Worm (Caenorhabditis elegans): ENCODE measurements around the gene F49H6.12.

Gene F49H6.12

ce11 chrV:16974919-16975318 lies 46.3 kb downstream of the F49H6.12 start, which contains the start of gene srx-54:
Gene srx-54, plus strand, starts transcription at chrV:16975219.
- TF ChIP-seq W03F9.2 (tag; optimal IDR thresholded peaks at IDR 0.05): no peak
- TF ChIP-seq dao-5 (tag; optimal IDR thresholded peaks at IDR 0.05): no peak
- TF ChIP-seq him-1 (tag; optimal IDR thresholded peaks at IDR 0.05): no peak

- TF ChIP-seq W03F9.2 (tag; optimal IDR thresholded peaks at IDR 0.05) (no peak), him-1 (tag; optimal IDR thresholded peaks at IDR 0.05) (no peak), dao-5 (tag; optimal IDR thresholded peaks at IDR 0.05) (no peak)
These were observed 47.9 kb downstream of the F49H6.12 start for ce11 chrV:16973338-16973737.

- TF ChIP-seq W03F9.2 (tag; optimal IDR thresholded peaks at IDR 0.05) (no peak), dao-5 (tag; optimal IDR thresholded peaks at IDR 0.05) (no peak), him-1 (tag; optimal IDR thresholded peaks at IDR 0.05) (no peak)
These were observed 49.1 kb downstream of the F49H6.12 start, which contains the start of gene srh-119 for ce11 chrV:16972134-16972533. Gene srh-119, plus strand, starts transcription at chrV:16972434.

All from whole organism, L4/young adult.